Worm (Caenorhabditis elegans): ENCODE data around the gene ttr-44.
A peak's percentile ranks its signal among the peaks of the same experiment; 100 is the strongest.

The ttr-44 gene

ce11 chrV:13556746-13557145 lies 26.2 kb upstream of the ttr-44 start, which contains the start of gene cav-2 (continued):
- TF ChIP-seq nhr-25 (tag; optimal IDR thresholded peaks at IDR 0.05; ENCODE audit: borderline replicate concordance, insufficient read depth) = peak; percentile 28
- peak; percentile 63 for TF ChIP-seq nhr-102 (tag; optimal IDR thresholded peaks at IDR 0.05)
- TF ChIP-seq sdz-12 (GFP tag; optimal IDR thresholded peaks at IDR 0.05) = no peak
- TF ChIP-seq zfp-3 (GFP tag; conservative IDR thresholded peaks at IDR 0.05) = peak; percentile 61; the same call in 1 of the 2 replicates
- no peak for TF ChIP-seq vab-7 (GFP tag; IDR thresholded peaks at IDR 0.05)
- peak; percentile 72 for TF ChIP-seq Y48G9A.11 (GFP tag; IDR thresholded peaks at IDR 0.05)
- peak; percentile 80 for TF ChIP-seq T20F7.1 (GFP tag; optimal IDR thresholded peaks at IDR 0.05)
- TF ChIP-seq lsy-2 (tag; optimal IDR thresholded peaks at IDR 0.05) = peak in 1 of 2 experiments; percentile 82
- TF ChIP-seq snpc-1.2 (GFP tag; IDR thresholded peaks at IDR 0.05) = no peak
- peak; percentile 89 for TF ChIP-seq nhr-6 (tag; optimal IDR thresholded peaks at IDR 0.05)
- TF ChIP-seq zfp-2 (tag; optimal IDR thresholded peaks at IDR 0.05) = no peak
- no peak for TF ChIP-seq zip-11 (GFP tag; IDR thresholded peaks at IDR 0.05)
- TF ChIP-seq mxl-2 (GFP tag; conservative IDR thresholded peaks at IDR 0.05) = no peak
- TF ChIP-seq ceh-32 (tag; optimal IDR thresholded peaks at IDR 0.05; ENCODE audit: poor library complexity) = no peak
- TF ChIP-seq fos-1 (tag; optimal IDR thresholded peaks at IDR 0.05) = no peak
- TF ChIP-seq aly-2 (tag; optimal IDR thresholded peaks at IDR 0.05) = no peak
- TF ChIP-seq set-16 (GFP tag; IDR thresholded peaks at IDR 0.05) = no peak
- no peak for TF ChIP-seq jun-1 (tag; optimal IDR thresholded peaks at IDR 0.05)
- TF ChIP-seq lin-15B (tag; optimal IDR thresholded peaks at IDR 0.05) = no peak
- 0 out of 2 replicates have a peak, but pooled peaks have one; percentile 37 for TF ChIP-seq ceh-20 (GFP tag; IDR thresholded peaks at IDR 0.05)
- TF ChIP-seq Y105C5A.15 (GFP tag; IDR thresholded peaks at IDR 0.05) = no peak
- TF ChIP-seq ceh-62 (tag; optimal IDR thresholded peaks at IDR 0.05) = no peak
- 0 out of 2 replicates have a peak, but pooled peaks have one; percentile 36 for TF ChIP-seq saeg-2 (GFP tag; IDR thresholded peaks at IDR 0.05)
- no peak for TF ChIP-seq F44E2.7 (GFP tag; IDR thresholded peaks at IDR 0.05)
- TF ChIP-seq nhr-48 (tag; optimal IDR thresholded peaks at IDR 0.05) = peak; percentile 63
- no peak for TF ChIP-seq zip-2 (tag; optimal IDR thresholded peaks at IDR 0.05)
- TF ChIP-seq daf-12 (tag; optimal IDR thresholded peaks at IDR 0.05) = no peak
- TF ChIP-seq daf-16 (GFP tag; optimal IDR thresholded peaks at IDR 0.05) = peak in 1 of 2 experiments; percentile 65
- peak; percentile 100 for TF ChIP-seq daf-16 (tag; optimal IDR thresholded peaks at IDR 0.05)
- TF ChIP-seq ceh-28 (tag; optimal IDR thresholded peaks at IDR 0.05) = no peak

- TF ChIP-seq mxl-2 (GFP tag; conservative IDR thresholded peaks at IDR 0.05) (no peak), pqm-1 (tag; optimal IDR thresholded peaks at IDR 0.05) (no peak), cey-2 (tag; optimal IDR thresholded peaks at IDR 0.05; ENCODE audit: borderline replicate concordance, insufficient read depth) (no peak), nhr-28 (tag; optimal IDR thresholded peaks at IDR 0.05) (no peak), gei-8 (GFP tag; optimal IDR thresholded peaks at IDR 0.05) (no peak), egl-43 (GFP tag; IDR thresholded peaks at IDR 0.05) (no peak), aha-1 (tag) (no peak), nhr-48 (tag; optimal IDR thresholded peaks at IDR 0.05) (no peak), ceh-44 (GFP tag; IDR thresholded peaks at IDR 0.05) (no peak), madf-5 (GFP tag; IDR thresholded peaks at IDR 0.05) (no peak), nhr-111 (GFP tag; optimal IDR thresholded peaks at IDR 0.05) (no peak), dpl-1 (GFP tag; optimal IDR thresholded peaks at IDR 0.05) (no peak)
These were observed 25.8 kb upstream of the ttr-44 start, which contains the start of gene C56A3.6 for ce11 chrV:13556297-13556696. TSS of gene C56A3.6 (minus strand) at chrV:13556397.

- TF ChIP-seq egl-27 (tag; optimal IDR thresholded peaks at IDR 0.05) = no peak
- TF ChIP-seq lin-1 (GFP tag; IDR thresholded peaks at IDR 0.05) = no peak
- no peak for TF ChIP-seq snpc-1.2 (GFP tag; IDR thresholded peaks at IDR 0.05)
- TF ChIP-seq mdl-1 (tag; optimal IDR thresholded peaks at IDR 0.05) = no peak
- no peak for TF ChIP-seq dmd-6 (GFP tag; IDR thresholded peaks at IDR 0.05)
- TF ChIP-seq nhr-41 (GFP tag; IDR thresholded peaks at IDR 0.05) = no peak
- no peak for TF ChIP-seq F44E2.7 (GFP tag; IDR thresholded peaks at IDR 0.05)
- TF ChIP-seq Y105C5A.15 (GFP tag; IDR thresholded peaks at IDR 0.05) = no peak
- TF ChIP-seq dve-1 (tag; optimal IDR thresholded peaks at IDR 0.05; ENCODE audit: insufficient read depth) = peak; percentile 1
- TF ChIP-seq unc-130 (GFP tag; optimal IDR thresholded peaks at IDR 0.05) = peak; percentile 25
- TF ChIP-seq daf-19 (GFP tag; conservative IDR thresholded peaks at IDR 0.05) = no peak
- TF ChIP-seq zip-11 (GFP tag; IDR thresholded peaks at IDR 0.05) = no peak
- no peak for TF ChIP-seq gei-8 (GFP tag; optimal IDR thresholded peaks at IDR 0.05)
- no peak for TF ChIP-seq ceh-28 (tag; optimal IDR thresholded peaks at IDR 0.05)
- no peak for TF ChIP-seq ceh-44 (GFP tag; IDR thresholded peaks at IDR 0.05)
- no peak for TF ChIP-seq egl-43 (GFP tag; IDR thresholded peaks at IDR 0.05)
- no peak for TF ChIP-seq daf-16 (GFP tag; optimal IDR thresholded peaks at IDR 0.05)
- TF ChIP-seq daf-16 (tag; optimal IDR thresholded peaks at IDR 0.05) = no peak
- no peak for TF ChIP-seq aly-2 (tag; optimal IDR thresholded peaks at IDR 0.05)
These were observed 21.1 kb upstream of the ttr-44 start, which contains the start of the genes C56A3.4 and C56A3.5 for ce11 chrV:13551601-13552000. TSS of gene C56A3.4 (minus strand) at chrV:13551754. TSS of gene C56A3.5 (plus strand) at chrV:13551967.

Data from whole organism, L4 larva.